Fruit fly (Drosophila melanogaster) whole organism, pupa: ENCODE results near the gene CG31178.

Source experiments
- CG15710 ChIP-seq: fragments of 200-800 bp; sonication (Bioruptor generic); optimal IDR thresholded peaks from 2 replicates; lab custom pipeline; 2018; ENCODE audit warnings: missing biosample characterization, mild to moderate bottlenecking, missing genetic modification characterization, moderate library complexity
- CG34367 ChIP-seq: fragments of 200-800 bp; sonication (Bioruptor generic); optimal IDR thresholded peaks from 2 replicates; lab custom pipeline; 2018; ENCODE audit warnings: missing biosample characterization, mild to moderate bottlenecking, missing genetic modification characterization

DNA sequence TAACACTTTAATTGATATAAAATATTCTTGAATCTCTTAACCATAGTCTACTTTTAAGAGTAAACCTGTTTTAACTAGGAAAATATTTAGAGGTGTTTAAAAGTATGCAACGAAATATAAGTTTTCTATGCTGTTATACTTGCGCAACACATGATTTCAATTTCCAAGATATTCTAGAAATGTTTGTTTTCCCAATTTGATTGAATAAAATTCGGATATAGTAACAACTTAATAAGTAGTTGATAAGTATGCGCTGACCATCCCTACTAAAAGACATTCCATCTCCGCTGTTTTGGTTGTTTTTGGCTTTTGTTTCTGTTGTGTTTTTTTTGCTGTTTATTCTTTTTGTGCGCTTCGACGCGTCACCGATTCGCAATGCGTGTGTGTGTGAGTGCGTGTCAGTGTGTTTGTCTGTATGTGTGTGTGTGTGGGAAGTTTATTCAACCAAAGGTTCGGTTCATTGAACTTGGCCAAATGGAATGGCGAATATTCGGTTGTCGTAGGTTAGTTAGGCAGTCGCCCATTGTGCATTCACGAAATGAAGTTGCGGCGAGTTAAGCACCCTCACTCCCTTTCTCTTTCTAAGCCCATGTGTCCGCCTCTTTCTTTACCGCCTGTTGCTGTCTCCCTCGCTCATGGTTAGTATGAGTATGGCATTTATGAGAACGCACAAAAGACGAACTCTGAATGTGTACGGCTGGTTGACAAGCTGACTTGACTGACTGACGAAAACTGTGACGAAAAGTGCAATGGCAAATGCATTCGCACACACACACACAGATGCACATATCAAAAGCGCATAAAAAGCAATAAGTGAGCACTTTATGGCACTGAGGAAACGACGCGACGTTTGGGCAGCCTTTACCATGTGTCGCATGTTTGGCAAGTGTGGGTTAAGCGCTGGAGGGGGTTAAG is 22.7 kb downstream of the CG31178 start:
- peak; percentile 6 for TF ChIP-seq CG15710 (tag; lab: Kevin White, UChicago)
- TF ChIP-seq CG34367, result peak; percentile 16
